Fruit fly (Drosophila melanogaster): Measurements from ENCODE around the gene CG11327.

CG11327 gene

DNA sequence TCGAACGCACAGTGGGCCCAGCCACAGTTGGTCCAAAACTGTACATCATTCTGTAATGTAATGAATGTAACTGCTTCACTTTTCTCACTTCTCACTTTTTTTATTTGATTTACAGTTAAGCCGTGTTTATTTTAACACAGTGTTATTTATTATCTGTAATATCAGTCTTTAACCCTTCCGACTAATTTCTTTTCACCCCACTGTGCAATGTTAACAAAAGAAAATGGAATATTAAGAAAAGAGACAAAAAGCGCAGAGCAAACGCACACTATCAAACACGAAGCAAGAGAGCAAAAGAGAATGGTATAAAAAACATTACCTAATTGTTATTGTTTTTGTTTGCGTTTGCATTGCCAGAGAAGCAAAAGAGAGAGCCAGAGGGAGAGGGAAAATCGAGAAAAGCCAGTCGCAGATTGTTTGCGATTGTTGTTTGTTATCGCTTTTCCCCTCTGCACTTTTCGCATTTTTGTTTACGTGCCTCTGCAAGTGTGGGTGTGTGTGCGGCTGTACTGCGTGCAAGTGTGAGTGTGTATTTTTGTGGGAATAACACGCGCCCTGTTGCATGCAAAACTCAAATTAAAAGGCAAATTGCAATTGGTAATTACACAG, 39.3 kb downstream of the CG11327 start (continued):
- TF ChIP-seq CG4360 (GFP tag; IDR thresholded peaks at IDR 0.05): peak; percentile 80
- TF ChIP-seq CG15479 (GFP tag; optimal IDR thresholded peaks at IDR 0.05): peak; percentile 89
- peak; percentile 59; the same call in 1 of the 2 replicates for TF ChIP-seq sna (GFP tag; IDR thresholded peaks at IDR 0.05; ENCODE audit: partially characterized antibody)
- TF ChIP-seq Spps (tag; optimal IDR thresholded peaks at IDR 0.05): peak; percentile 97
- TF ChIP-seq ato (GFP tag; IDR thresholded peaks at IDR 0.05; ENCODE audit: partially characterized antibody): 0 out of 2 replicates have a peak, but pooled peaks have one; percentile 26
- peak in 1 of 2 experiments; percentile 95 for TF ChIP-seq Hr78 (GFP tag; optimal IDR thresholded peaks at IDR 0.05)
- peak; percentile 97 for TF ChIP-seq Max (GFP tag; optimal IDR thresholded peaks at IDR 0.05)
- TF ChIP-seq Lhr (GFP tag; optimal IDR thresholded peaks at IDR 0.05): peak; percentile 95
- peak; percentile 99 for TF ChIP-seq CG4424 (GFP tag; optimal IDR thresholded peaks at IDR 0.05)
- TF ChIP-seq CG16813 (GFP tag; IDR thresholded peaks at IDR 0.05; ENCODE audit: partially characterized antibody): peak; percentile 47; the same call in 1 of the 3 replicates
- peak; percentile 100 for TF ChIP-seq Ets65A (GFP tag)
- TF ChIP-seq gce (GFP tag; IDR thresholded peaks at IDR 0.05): peak; percentile 97
- TF ChIP-seq MESR4 (GFP tag; optimal IDR thresholded peaks at IDR 0.05): peak; percentile 90
- TF ChIP-seq E2f2 (GFP tag; IDR thresholded peaks at IDR 0.05): peak; percentile 87
- TF ChIP-seq CG4707 (GFP tag; optimal IDR thresholded peaks at IDR 0.05): peak; percentile 100
- TF ChIP-seq pnt (GFP tag; optimal IDR thresholded peaks at IDR 0.05): peak; percentile 97
- no peak for TF ChIP-seq Dref (GFP tag; IDR thresholded peaks at IDR 0.05)
- peak; percentile 97 for TF ChIP-seq sisA (GFP tag; IDR thresholded peaks at IDR 0.05)
- TF ChIP-seq hb (GFP tag; IDR thresholded peaks at IDR 0.05; ENCODE audit: partially characterized antibody): peak; percentile 68; the same call in 2 of the 3 replicates
- peak; percentile 98 for TF ChIP-seq CG13424 (tag; optimal IDR thresholded peaks at IDR 0.05)
- peak; percentile 98 for TF ChIP-seq CG8944 (GFP tag; optimal IDR thresholded peaks at IDR 0.05)
- TF ChIP-seq TFAM (GFP tag; optimal IDR thresholded peaks at IDR 0.05): peak; percentile 95
- peak; percentile 97 for TF ChIP-seq dm (GFP tag; optimal IDR thresholded peaks at IDR 0.05)
- TF ChIP-seq HHEX (GFP tag; optimal IDR thresholded peaks at IDR 0.05): peak; percentile 98
- TF ChIP-seq cg (GFP tag; optimal IDR thresholded peaks at IDR 0.05): peak; percentile 89
- peak; percentile 90 for TF ChIP-seq CG7357 (GFP tag; IDR thresholded peaks at IDR 0.05)
- peak; percentile 97 for TF ChIP-seq CG14050 (GFP tag; IDR thresholded peaks at IDR 0.05)
- TF ChIP-seq Neu2 (GFP tag; optimal IDR thresholded peaks at IDR 0.05; ENCODE audit: borderline replicate concordance): peak; percentile 94
- peak; percentile 90 for TF ChIP-seq CG13894 (tag; optimal IDR thresholded peaks at IDR 0.05)
- TF ChIP-seq CG12744 (GFP tag; optimal IDR thresholded peaks at IDR 0.05): peak; percentile 97
- TF ChIP-seq CG9609 (GFP tag; optimal IDR thresholded peaks at IDR 0.05): peak; percentile 98
- no peak for TF ChIP-seq unc-4 (GFP tag; IDR thresholded peaks at IDR 0.05; ENCODE audit: partially characterized antibody)
- peak; percentile 55; the same call in 1 of the 2 replicates for TF ChIP-seq Dip2 (GFP tag; IDR thresholded peaks at IDR 0.05)
- peak; percentile 99 for TF ChIP-seq gcm (GFP tag; optimal IDR thresholded peaks at IDR 0.05)
- no peak for TF ChIP-seq hth (optimal IDR thresholded peaks at IDR 0.05)
- peak; percentile 97 for TF ChIP-seq ttk (GFP tag; IDR thresholded peaks at IDR 0.05)
- peak; percentile 97 for TF ChIP-seq da (GFP tag; optimal IDR thresholded peaks at IDR 0.05)
- TF ChIP-seq MBD-R2 (GFP tag; IDR thresholded peaks at IDR 0.05): peak; percentile 89
- peak; percentile 90 for TF ChIP-seq CG9215 (GFP tag; IDR thresholded peaks at IDR 0.05)
- no peak for TF ChIP-seq Lpt (GFP tag; optimal IDR thresholded peaks at IDR 0.05)
- TF ChIP-seq CG16779 (GFP tag; IDR thresholded peaks at IDR 0.05): peak; percentile 93
- TF ChIP-seq CTCF (GFP tag; optimal IDR thresholded peaks at IDR 0.05): peak; percentile 78
- peak; percentile 96 for TF ChIP-seq Dek (tag; optimal IDR thresholded peaks at IDR 0.05)
- TF ChIP-seq CG8359 (GFP tag; optimal IDR thresholded peaks at IDR 0.05; ENCODE audit: borderline replicate concordance): peak; percentile 95
- TF ChIP-seq Dp (GFP tag; optimal IDR thresholded peaks at IDR 0.05): peak; percentile 35
- TF ChIP-seq ewg (GFP tag; optimal IDR thresholded peaks at IDR 0.05): peak; percentile 97
- peak; percentile 96 for TF ChIP-seq CG12104 (GFP tag; optimal IDR thresholded peaks at IDR 0.05)
- peak; percentile 34 to 73 for TF ChIP-seq crp (GFP tag; optimal IDR thresholded peaks at IDR 0.05)
- peak; percentile 91 for TF ChIP-seq Fer2 (tag; optimal IDR thresholded peaks at IDR 0.05)

All from whole organism, embryonic.